Worm (Caenorhabditis elegans) whole organism, L4 larva: Measurements from ENCODE around the gene R09D1.14.

ENCODE experiments used
- T20F7.1 ChIP-seq: fragments of 200-800 bp; sonication (Bioruptor generic); optimal IDR thresholded peaks from 2 replicates; lab custom pipeline; 2018; ENCODE audit warnings: mild to moderate bottlenecking, missing genetic modification characterization, missing compliant biosample characterization
- Y75B8A.6 ChIP-seq: fragments of 200-800 bp; sonication (Bioruptor generic); IDR thresholded peaks from 2 replicates; pipeline ENCODE4 v1.3.6; 2022; ENCODE audit warnings: missing genetic modification reagents, missing genetic modification characterization, missing compliant biosample characterization
- ceh-62 ChIP-seq: sonication (generic microtip); optimal IDR thresholded peaks from 2 replicates; lab custom pipeline; 2017; ENCODE audit warnings: missing biosample characterization, missing genetic modification characterization
- daf-12 ChIP-seq: fragments of 150-350 bp; optimal IDR thresholded peaks from 2 replicates; lab custom pipeline; 2014; ENCODE audit warnings: missing biosample characterization, missing genetic modification reagents, missing genetic modification characterization
- daf-16 ChIP-seq, 3 experiments: sonication (generic microtip); optimal IDR thresholded peaks; 2 replicates each; lab custom pipeline; 2016 to 2017; ENCODE audit warnings: missing genetic modification characterization in 3 of 3, missing genetic modification reagents in 3 of 3, mild to moderate bottlenecking in 2 of 3, missing compliant biosample characterization in 2 of 3, missing biosample characterization in 1 of 3, moderate library complexity in 1 of 3
- dmd-6 ChIP-seq: fragments of 200-800 bp; sonication (Bioruptor generic); IDR thresholded peaks from 2 replicates; pipeline ENCODE4 v1.3.6; 2022; ENCODE audit warnings: missing genetic modification reagents, missing genetic modification characterization, missing compliant biosample characterization
- fos-1 ChIP-seq: fragments of 150-350 bp; optimal IDR thresholded peaks from 2 replicates; lab custom pipeline; 2014; ENCODE audit warnings: missing biosample characterization, missing genetic modification characterization
- hlh-11 ChIP-seq: fragments of 200-800 bp; sonication (Bioruptor generic); optimal IDR thresholded peaks from 2 replicates; lab custom pipeline; 2018; ENCODE audit warnings: mild to moderate bottlenecking, missing genetic modification characterization, missing compliant biosample characterization
- hlh-30 ChIP-seq: sonication (generic microtip); optimal IDR thresholded peaks from 2 replicates; lab custom pipeline; 2017; ENCODE audit warnings: antibody characterized with exemption, mild to moderate bottlenecking, missing genetic modification characterization, missing compliant biosample characterization; ENCODE audit not compliant: insufficient read depth
- jun-1 ChIP-seq: fragments of 150-350 bp; optimal IDR thresholded peaks from 2 replicates; lab custom pipeline; 2014; ENCODE audit warnings: missing biosample characterization, missing genetic modification reagents, missing genetic modification characterization
- lim-7 ChIP-seq: fragments of 200-800 bp; sonication (Bioruptor generic); IDR thresholded peaks from 2 replicates; pipeline ENCODE4 v1.3.6; 2022; ENCODE audit warnings: missing genetic modification characterization, missing compliant biosample characterization
- lin-39 ChIP-seq: fragments of 150-350 bp; optimal IDR thresholded peaks from 2 replicates; lab custom pipeline; 2014; ENCODE audit warnings: missing biosample characterization, missing genetic modification reagents, missing genetic modification characterization
- mes-2 ChIP-seq: sonication (generic microtip); optimal IDR thresholded peaks from 2 replicates; lab custom pipeline; 2016; ENCODE audit warnings: missing genotype, mild to moderate bottlenecking, missing genetic modification characterization, missing compliant biosample characterization; ENCODE audit not compliant: poor library complexity, severe bottlenecking
- nhr-237 ChIP-seq: sonication (generic microtip); optimal IDR thresholded peaks from 2 replicates; lab custom pipeline; 2017; ENCODE audit warnings: missing biosample characterization, missing genetic modification characterization
- nhr-28 ChIP-seq: fragments of 150-350 bp; optimal IDR thresholded peaks from 2 replicates; lab custom pipeline; 2014; ENCODE audit warnings: missing biosample characterization, missing genetic modification characterization
- nhr-42 ChIP-seq: fragments of 200-800 bp; sonication (Bioruptor generic); IDR thresholded peaks from 2 replicates; pipeline ENCODE4 v1.3.6; 2022; ENCODE audit warnings: missing genetic modification characterization, missing compliant biosample characterization
- nhr-76 ChIP-seq: fragments of 150-350 bp; optimal IDR thresholded peaks from 2 replicates; lab custom pipeline; 2014; ENCODE audit warnings: missing biosample characterization, missing genetic modification characterization
- nhr-77 ChIP-seq: fragments of 150-350 bp; optimal IDR thresholded peaks from 2 replicates; lab custom pipeline; 2014; ENCODE audit warnings: missing biosample characterization, missing genetic modification characterization
- pha-4 ChIP-seq, 2 experiments: fragments of 150-350 bp in 1 of 2; fragments of 200-800 bp in 1 of 2; sonication (Bioruptor generic) in 1 of 2; IDR thresholded peaks in 1 of 2; optimal IDR thresholded peaks in 1 of 2; 2 replicates each; pipeline versions ENCODE4 v1.3.6 to Lab custom; 2014 to 2022; ENCODE audit warnings: missing genetic modification characterization in 2 of 2, missing genetic modification reagents in 2 of 2, missing biosample characterization in 1 of 2, missing compliant biosample characterization in 1 of 2
- pqm-1 ChIP-seq: sonication (generic microtip); optimal IDR thresholded peaks from 2 replicates; lab custom pipeline; 2017; ENCODE audit warnings: missing biosample characterization, missing genetic modification characterization
- snpc-1.2 ChIP-seq: fragments of 200-800 bp; sonication (Bioruptor generic); IDR thresholded peaks from 2 replicates; pipeline ENCODE4 v1.3.6; 2022; ENCODE audit warnings: missing genetic modification reagents, missing genetic modification characterization, missing compliant biosample characterization
- snpc-4 ChIP-seq: fragments of 150-350 bp; optimal IDR thresholded peaks from 2 replicates; lab custom pipeline; 2014; ENCODE audit warnings: missing biosample characterization, missing genetic modification characterization
- spr-1 ChIP-seq: sonication (generic microtip); optimal IDR thresholded peaks from 2 replicates; lab custom pipeline; 2016; ENCODE audit warnings: mild to moderate bottlenecking, missing genetic modification characterization, missing compliant biosample characterization
- unc-62 ChIP-seq, 3 experiments: fragments of 150-350 bp in 1 of 3; sonication (generic microtip); optimal IDR thresholded peaks in 2 of 3; peaks in 1 of 3; 1 replicate in 1 of 3; 2 replicates in 2 of 3; lab custom pipeline; 2014 to 2017; ENCODE audit warnings: missing biosample characterization in 3 of 3, missing genetic modification characterization in 3 of 3, missing genetic modification reagents in 3 of 3, missing genotype in 1 of 3
- zfp-3 ChIP-seq: fragments of 200-800 bp; sonication (Bioruptor generic); conservative IDR thresholded peaks from 2 replicates; pipeline ENCODE4 v1.3.6; 2022; ENCODE audit warnings: missing genetic modification reagents, missing genetic modification characterization, missing compliant biosample characterization
- ztf-7 ChIP-seq: fragments of 150-350 bp; optimal IDR thresholded peaks from 2 replicates; lab custom pipeline; 2014; ENCODE audit warnings: missing biosample characterization, missing genetic modification characterization

Gene R09D1.14

ce11 chrII:9427644-9428043 lies 31.7 kb downstream of the R09D1.14 start, which contains the start of gene M176.5:
Gene M176.5, minus strand, starts transcription at chrII:9427744.
- no peak for TF ChIP-seq pha-4 (GFP tag; IDR thresholded peaks at IDR 0.05; lab: Robert Waterston, UW)
- peak; percentile 42 for TF ChIP-seq pha-4 (tag; optimal IDR thresholded peaks at IDR 0.05; lab: Kevin White, UChicago)
- TF ChIP-seq unc-62 (GFP tag; optimal IDR thresholded peaks at IDR 0.05 in 1 of 2; lab: Kevin White, UChicago): peak in 1 of 2 experiments; percentile 44
- TF ChIP-seq unc-62 (tag; optimal IDR thresholded peaks at IDR 0.05; lab: Kevin White, UChicago): no peak
- TF ChIP-seq nhr-42 (GFP tag; lab: Robert Waterston, UW): no peak

- no peak for TF ChIP-seq nhr-28 (tag; lab: Kevin White, UChicago)
- TF ChIP-seq T20F7.1: no peak
- TF ChIP-seq zfp-3: no peak
- no peak for TF ChIP-seq spr-1 (tag; lab: Kevin White, UChicago)
- TF ChIP-seq lim-7 (GFP tag; lab: Robert Waterston, UW): no peak
- no peak for TF ChIP-seq hlh-30 (tag; lab: Kevin White, UChicago)
Measured at ce11 chrII:9426076-9426475, 33.3 kb downstream of the R09D1.14 start, which contains the start of gene M176.10. Gene M176.10, minus strand, starts transcription at chrII:9426176.

- TF ChIP-seq nhr-76 (no peak), dmd-6 (GFP tag; lab: Robert Waterston, UW) (no peak), daf-12 (no peak), lin-39 (tag; lab: Kevin White, UChicago) (no peak), ztf-7 (tag; lab: Kevin White, UChicago) (no peak), snpc-4 (no peak), fos-1 (tag; lab: Kevin White, UChicago) (no peak), lim-7 (GFP tag; lab: Robert Waterston, UW) (no peak)
Measured at ce11 chrII:9421969-9422368, 37.4 kb downstream of the R09D1.14 start, which contains the start of gene M176.11. Gene M176.11, plus strand, starts transcription at chrII:9422269.

ce11 chrII:9418843-9419532 lies 40.4 kb downstream of the R09D1.14 start:
- TF ChIP-seq hlh-11 (tag; lab: Kevin White, UChicago): peak; percentile 3
- TF ChIP-seq pqm-1 (tag; lab: Kevin White, UChicago): no peak
- TF ChIP-seq nhr-28 (tag; lab: Kevin White, UChicago): peak; percentile 37
- TF ChIP-seq ceh-62 (tag; lab: Kevin White, UChicago): no peak
- peak; percentile 58 for TF ChIP-seq dmd-6 (GFP tag; lab: Robert Waterston, UW)
- no peak for TF ChIP-seq Y75B8A.6 (GFP tag; lab: Robert Waterston, UW)
- TF ChIP-seq jun-1 (tag; lab: Kevin White, UChicago): no peak
- no peak for TF ChIP-seq daf-16 (GFP tag; optimal IDR thresholded peaks at IDR 0.05; lab: Kevin White, UChicago)
- peak; percentile 10 for TF ChIP-seq daf-16 (tag; optimal IDR thresholded peaks at IDR 0.05; lab: Kevin White, UChicago)
- TF ChIP-seq unc-62 (GFP tag; optimal IDR thresholded peaks at IDR 0.05 in 1 of 2; lab: Kevin White, UChicago): peak in 1 of 2 experiments; percentile 91
- no peak for TF ChIP-seq unc-62 (tag; optimal IDR thresholded peaks at IDR 0.05; lab: Kevin White, UChicago)
- TF ChIP-seq hlh-30 (tag; lab: Kevin White, UChicago): peak; percentile 24
- TF ChIP-seq nhr-237: no peak

ce11 chrII:9418065-9418567 lies 41.2 kb downstream of the R09D1.14 start, which contains the start of the genes M176.4 and M176.16:
Gene M176.4, plus strand, starts transcription at chrII:9418365.
Gene M176.16, plus strand, starts transcription at chrII:9418517.
- TF ChIP-seq snpc-1.2 (GFP tag; lab: Robert Waterston, UW): no peak
- no peak for TF ChIP-seq fos-1 (tag; lab: Kevin White, UChicago)
- peak; percentile 30 for TF ChIP-seq pqm-1 (tag; lab: Kevin White, UChicago)
- TF ChIP-seq nhr-77 (tag; lab: Kevin White, UChicago): peak; percentile 7
- peak; percentile 18 for TF ChIP-seq mes-2 (tag; lab: Kevin White, UChicago)
- no peak for TF ChIP-seq daf-16 (GFP tag; optimal IDR thresholded peaks at IDR 0.05; lab: Kevin White, UChicago)
- TF ChIP-seq daf-16 (tag; optimal IDR thresholded peaks at IDR 0.05; lab: Kevin White, UChicago): peak; percentile 40
